Worm (Caenorhabditis elegans): ENCODE data around the gene eef-1B.2.

- TF ChIP-seq nfya-1 (tag; optimal IDR thresholded peaks at IDR 0.05) (no peak), sdc-2 (tag; optimal IDR thresholded peaks at IDR 0.05) (no peak), hlh-30 (tag; optimal IDR thresholded peaks at IDR 0.05; ENCODE audit: insufficient read depth) (no peak)
Measured at ce11 chrIV:15024426-15024825, 12.7 kb upstream of the eef-1B.2 start.
